Worm (Caenorhabditis elegans) whole organism, midembryonic: ENCODE data around the gene chkr-1.

Source experiments
- T22C8.4 ChIP-seq: fragments of 200-800 bp; sonication (Bioruptor generic); IDR thresholded peaks from 2 replicates; pipeline ENCODE4 v1.3.6; 2022; ENCODE audit warnings: missing genetic modification characterization, missing compliant biosample characterization
- cog-1 ChIP-seq: sonication (generic microtip); optimal IDR thresholded peaks from 2 replicates; lab custom pipeline; 2016; ENCODE audit warnings: missing genetic modification characterization, missing compliant biosample characterization
- flt-1 ChIP-seq: fragments of 200-800 bp; sonication (Bioruptor generic); IDR thresholded peaks from 2 replicates; pipeline ENCODE4 v1.3.6; 2022; ENCODE audit warnings: missing genetic modification characterization, missing compliant biosample characterization
- klf-2 ChIP-seq: fragments of 200-800 bp; sonication (Bioruptor generic); conservative IDR thresholded peaks from 2 replicates; pipeline ENCODE4 v1.3.6; 2022; ENCODE audit warnings: missing genetic modification reagents, missing genetic modification characterization, missing compliant biosample characterization
- med-1 ChIP-seq: sonication (generic microtip); optimal IDR thresholded peaks from 2 replicates; lab custom pipeline; 2017; ENCODE audit warnings: missing genetic modification characterization, mild to moderate bottlenecking, missing compliant biosample characterization, antibody characterized with exemption, missing genetic modification reagents; ENCODE audit not compliant: insufficient read depth
- ref-1 ChIP-seq: fragments of 200-800 bp; sonication (Bioruptor generic); conservative IDR thresholded peaks from 2 replicates; pipeline ENCODE4 v1.3.6; 2022; ENCODE audit warnings: missing genetic modification reagents, missing genetic modification characterization, missing compliant biosample characterization
- tab-1 ChIP-seq: fragments of 200-800 bp; sonication (Bioruptor generic); IDR thresholded peaks from 2 replicates; pipeline ENCODE4 v1.3.6; 2022; ENCODE audit warnings: missing genetic modification characterization, missing compliant biosample characterization
- ztf-23 ChIP-seq: fragments of 200-800 bp; sonication (Bioruptor generic); IDR thresholded peaks from 2 replicates; pipeline ENCODE4 v1.3.6; 2022; ENCODE audit warnings: missing genetic modification reagents, missing genetic modification characterization, missing compliant biosample characterization
- ztf-29 ChIP-seq: fragments of 200-800 bp; sonication (Bioruptor generic); IDR thresholded peaks from 2 replicates; pipeline ENCODE4 v1.3.6; 2022; ENCODE audit warnings: missing genetic modification reagents, missing genetic modification characterization, missing compliant biosample characterization

DNA sequence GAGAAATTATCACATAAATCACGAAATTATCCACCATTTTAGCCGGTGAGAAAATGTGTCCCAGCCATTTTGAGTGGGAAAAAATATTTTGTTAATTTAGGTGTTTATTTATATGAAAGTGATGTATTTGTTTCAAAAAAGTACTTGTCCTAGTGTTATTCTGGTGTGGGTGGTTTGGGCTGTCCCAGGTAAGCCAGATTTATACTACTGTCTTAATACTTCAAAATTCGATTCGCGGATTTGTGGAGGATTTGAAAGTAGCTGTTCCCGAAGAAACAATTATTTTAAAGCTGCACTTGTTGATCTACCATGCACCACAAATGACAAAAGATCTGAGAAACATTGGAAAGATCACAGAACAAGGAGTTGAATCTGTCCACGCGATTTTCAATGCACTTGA, 34.7 kb upstream of the chkr-1 start, which contains the start of gene Y73B3A.11:
- no peak for TF ChIP-seq flt-1 (GFP tag; lab: Robert Waterston, UW)
- TF ChIP-seq klf-2 (GFP tag; lab: Robert Waterston, UW): no peak
- TF ChIP-seq med-1 (GFP tag; lab: Kevin White, UChicago): no peak
- TF ChIP-seq tab-1 (GFP tag; lab: Robert Waterston, UW): no peak
- no peak for TF ChIP-seq T22C8.4 (GFP tag; lab: Robert Waterston, UW)
- TF ChIP-seq ref-1 (GFP tag; lab: Robert Waterston, UW): no peak
- TF ChIP-seq cog-1: no peak
- TF ChIP-seq ztf-23 (GFP tag; lab: Robert Waterston, UW): no peak
- no peak for TF ChIP-seq ztf-29 (GFP tag; lab: Robert Waterston, UW)
